Fruit fly (Drosophila melanogaster): Measurements from ENCODE around the gene CG7542.

dm6 chr3L:17596897-17597296 lies 47.3 kb downstream of the CG7542 start:
- no peak for TF ChIP-seq Eip75B (GFP tag; optimal IDR thresholded peaks at IDR 0.05)
- TF ChIP-seq CG11294 (GFP tag; IDR thresholded peaks at IDR 0.05): no peak
- no peak for TF ChIP-seq CG6808 (GFP tag; optimal IDR thresholded peaks at IDR 0.05)
- no peak for TF ChIP-seq svp (GFP tag)
- no peak for TF ChIP-seq eg (GFP tag; IDR thresholded peaks at IDR 0.05)
